Fruit fly (Drosophila melanogaster): ENCODE results near the gene CG16974.
A peak's percentile ranks its signal among the peaks of the same experiment; 100 is the strongest.
"Not testable (repeated sequence)": the region's sequence is repeated elsewhere in the genome, so short reads cannot be mapped to it uniquely, and the experiment has no call there.

The CG16974 gene

DNA sequence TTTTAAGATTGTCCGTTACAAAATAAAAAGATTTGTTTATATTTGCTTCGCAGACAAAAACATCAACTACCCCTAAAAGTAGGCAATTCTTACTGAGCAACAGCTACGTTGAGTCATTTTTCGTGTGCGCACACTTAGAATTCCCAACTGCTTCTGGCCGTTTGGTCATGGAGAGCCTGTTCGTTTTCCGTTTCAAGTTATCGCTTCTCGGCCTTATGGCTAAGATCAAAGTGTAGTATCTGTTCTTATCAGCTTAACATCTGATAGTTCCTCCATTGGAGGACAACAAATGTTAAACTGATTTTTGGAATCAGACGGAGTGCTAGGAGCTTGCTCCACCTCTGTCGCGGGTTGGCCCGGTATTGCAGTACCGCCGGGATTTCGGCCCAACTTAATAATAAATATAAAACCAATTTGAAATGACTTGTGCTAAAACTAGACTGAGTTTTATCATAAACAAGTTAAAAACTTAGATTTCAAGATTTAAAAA, 23.9 kb upstream of the CG16974 start (continued):
- TF ChIP-seq pros (GFP tag; optimal IDR thresholded peaks at IDR 0.05) (peak; percentile 98), so (GFP tag; IDR thresholded peaks at IDR 0.05) (peak; percentile 62; the same call in 1 of the 3 replicates), jumu (GFP tag; optimal IDR thresholded peaks at IDR 0.05) (peak; percentile 43), vfl (GFP tag; optimal IDR thresholded peaks at IDR 0.05) (peak; percentile 21), CG3847 (GFP tag; IDR thresholded peaks at IDR 0.05) (0 out of 2 replicates have a peak, but pooled peaks have one; percentile 13), B-H1 (GFP tag; IDR thresholded peaks at IDR 0.05) (peak; percentile 40; the same call in 1 of the 3 replicates), sob (GFP tag; IDR thresholded peaks at IDR 0.05) (peak; percentile 81), CG15514 (GFP tag; optimal IDR thresholded peaks at IDR 0.05) (peak; percentile 28), Bgb (GFP tag; IDR thresholded peaks at IDR 0.05; ENCODE audit: partially characterized antibody) (peak; percentile 73), NK7.1 (GFP tag; optimal IDR thresholded peaks at IDR 0.05) (peak; percentile 3), otp (GFP tag; IDR thresholded peaks at IDR 0.05) (peak; percentile 76), sisA (GFP tag; IDR thresholded peaks at IDR 0.05) (peak; percentile 49; the same call in 1 of the 2 replicates), bab2 (GFP tag; optimal IDR thresholded peaks at IDR 0.05) (peak; percentile 14), gro (GFP tag; optimal IDR thresholded peaks at IDR 0.05) (peak; percentile 84), CG30403 (GFP tag; optimal IDR thresholded peaks at IDR 0.05) (peak; percentile 30), CG1647 (GFP tag; optimal IDR thresholded peaks at IDR 0.05) (peak; percentile 74), CG1024 (GFP tag; IDR thresholded peaks at IDR 0.05) (peak; percentile 50; the same call in 1 of the 2 replicates), toy (GFP tag; IDR thresholded peaks at IDR 0.05) (0 out of 2 replicates have a peak, but pooled peaks have one; percentile 34), CG14860 (GFP tag; IDR thresholded peaks at IDR 0.05; ENCODE audit: partially characterized antibody) (peak; percentile 48), Atf6 (GFP tag; IDR thresholded peaks at IDR 0.05) (peak; percentile 49; the same call in 1 of the 2 replicates), CG3838 (GFP tag; optimal IDR thresholded peaks at IDR 0.05) (peak; percentile 27), CG6854 (GFP tag; optimal IDR thresholded peaks at IDR 0.05) (peak; percentile 31), slou (GFP tag; optimal IDR thresholded peaks at IDR 0.05) (peak; percentile 26), tx (GFP tag; optimal IDR thresholded peaks at IDR 0.05) (peak; percentile 51), CG33557 (GFP tag; optimal IDR thresholded peaks at IDR 0.05) (peak; percentile 16), tgo (GFP tag; IDR thresholded peaks at IDR 0.05) (peak; percentile 47; the same call in 2 of the 3 replicates), CG8924 (tag; optimal IDR thresholded peaks at IDR 0.05) (peak; percentile 20), sens (GFP tag) (peak; percentile 93), Mes4 (GFP tag; optimal IDR thresholded peaks at IDR 0.05) (peak; percentile 58), CG15601 (tag; optimal IDR thresholded peaks at IDR 0.05) (peak; percentile 7), lilli (GFP tag; optimal IDR thresholded peaks at IDR 0.05) (peak; percentile 59), H15 (GFP tag; IDR thresholded peaks at IDR 0.05) (peak; percentile 55; the same call in 1 of the 3 replicates), pb (GFP tag; optimal IDR thresholded peaks at IDR 0.05) (peak; percentile 42), CG16863 (GFP tag; optimal IDR thresholded peaks at IDR 0.05) (peak; percentile 31), Rx (GFP tag; IDR thresholded peaks at IDR 0.05) (0 out of 2 replicates have a peak, but pooled peaks have one; percentile 14), nom (GFP tag; optimal IDR thresholded peaks at IDR 0.05) (peak; percentile 41), CG6272 (GFP tag; IDR thresholded peaks at IDR 0.05) (peak; percentile 28; the same call in 1 of the 2 replicates), cwo (GFP tag; optimal IDR thresholded peaks at IDR 0.05) (peak; percentile 52), CG12942 (GFP tag; optimal IDR thresholded peaks at IDR 0.05) (peak; percentile 19), lmd (GFP tag; IDR thresholded peaks at IDR 0.05) (0 out of 2 replicates have a peak, but pooled peaks have one; percentile 20), mam (GFP tag; optimal IDR thresholded peaks at IDR 0.05) (peak; percentile 36), peb (GFP tag; IDR thresholded peaks at IDR 0.05) (peak; percentile 58; the same call in 1 of the 2 replicates), ci (GFP tag; IDR thresholded peaks at IDR 0.05) (peak; percentile 74), Trl (GFP tag; optimal IDR thresholded peaks at IDR 0.05) (peak; percentile 75), Side (GFP tag; optimal IDR thresholded peaks at IDR 0.05) (peak; percentile 1), CG13894 (tag; optimal IDR thresholded peaks at IDR 0.05) (peak; percentile 90), E2f2 (GFP tag; IDR thresholded peaks at IDR 0.05) (peak; percentile 40; the same call in 1 of the 2 replicates), CG7786 (GFP tag; optimal IDR thresholded peaks at IDR 0.05) (peak; percentile 47), inv (GFP tag; IDR thresholded peaks at IDR 0.05; ENCODE audit: partially characterized antibody) (peak; percentile 33; the same call in 1 of the 2 replicates), Max (GFP tag; optimal IDR thresholded peaks at IDR 0.05) (peak; percentile 56)
- TF ChIP-seq Trl (optimal IDR thresholded peaks at IDR 0.05), result not testable (repeated sequence)
